Fruit fly (Drosophila melanogaster) whole organism, embryonic: ENCODE data around the gene vers.

ENCODE experiments used
- Asciz ChIP-seq: fragments of 200-800 bp; sonication (Bioruptor generic); optimal IDR thresholded peaks from 2 replicates; lab custom pipeline; 2017; ENCODE audit warnings: missing biosample characterization, mild to moderate bottlenecking, missing genetic modification characterization, missing genetic modification reagents
- BEAF-32 ChIP-seq: fragments of 200-800 bp; sonication (Bioruptor generic); optimal IDR thresholded peaks from 3 replicates; lab custom pipeline; 2017; ENCODE audit warnings: missing biosample characterization, missing genetic modification characterization, mild to moderate bottlenecking, moderate library complexity, missing genetic modification reagents
- CG10431 ChIP-seq: fragments of 200-800 bp; sonication (Bioruptor generic); optimal IDR thresholded peaks from 3 replicates; lab custom pipeline; 2018; ENCODE audit warnings: missing biosample characterization, mild to moderate bottlenecking, missing genetic modification characterization
- CG11456 ChIP-seq: fragments of 200-800 bp; sonication (Bioruptor generic); IDR thresholded peaks from 3 replicates; pipeline ENCODE4 v1.3.6; 2022; ENCODE audit warnings: missing biosample characterization, missing genetic modification characterization
- CG13296 ChIP-seq: fragments of 200-800 bp; sonication (Bioruptor generic); optimal IDR thresholded peaks from 3 replicates; lab custom pipeline; 2018; ENCODE audit warnings: missing biosample characterization, mild to moderate bottlenecking, missing genetic modification characterization
- CG13424 ChIP-seq: fragments of 200-800 bp; sonication (Bioruptor generic); optimal IDR thresholded peaks from 2 replicates; lab custom pipeline; 2019; ENCODE audit warnings: missing biosample characterization, mild to moderate bottlenecking, missing genetic modification characterization, moderate library complexity
- CG13624 ChIP-seq: fragments of 200-800 bp; sonication (Bioruptor generic); optimal IDR thresholded peaks from 2 replicates; lab custom pipeline; 2016; ENCODE audit warnings: missing biosample characterization, missing genetic modification characterization
- CG14050 ChIP-seq: fragments of 200-800 bp; sonication (Bioruptor generic); IDR thresholded peaks from 3 replicates; pipeline ENCODE4 v1.3.6; 2022; ENCODE audit warnings: missing biosample characterization, missing genetic modification characterization
- CG17186 ChIP-seq: fragments of 200-800 bp; sonication (Bioruptor generic); optimal IDR thresholded peaks from 3 replicates; lab custom pipeline; 2017; ENCODE audit warnings: missing biosample characterization, missing genetic modification reagents, missing genetic modification characterization
- CG3065 ChIP-seq: fragments of 200-800 bp; sonication (Bioruptor generic); optimal IDR thresholded peaks from 2 replicates; lab custom pipeline; 2016; ENCODE audit warnings: missing biosample characterization, missing genetic modification characterization
- CG33213 ChIP-seq: fragments of 200-800 bp; sonication (Bioruptor generic); optimal IDR thresholded peaks from 3 replicates; lab custom pipeline; 2016; ENCODE audit warnings: missing biosample characterization, missing genetic modification characterization
- CG3726 ChIP-seq: fragments of 200-800 bp; sonication (Bioruptor generic); IDR thresholded peaks from 3 replicates; pipeline ENCODE4, ENCODE4 v1.3.6; 2022; ENCODE audit warnings: missing biosample characterization, missing genetic modification characterization
- CG3847 ChIP-seq: fragments of 200-800 bp; sonication (Bioruptor generic); IDR thresholded peaks from 2 replicates; pipeline ENCODE4 v1.3.6; 2022; ENCODE audit warnings: missing biosample characterization, missing genetic modification characterization
- CG6272 ChIP-seq: fragments of 200-800 bp; sonication (Bioruptor generic); IDR thresholded peaks from 2 replicates; pipeline ENCODE4 v1.3.6; 2022; ENCODE audit warnings: missing biosample characterization, missing genetic modification characterization
- CG7372 ChIP-seq: fragments of 200-800 bp; sonication (Bioruptor generic); IDR thresholded peaks from 2 replicates; pipeline ENCODE4 v1.3.6; 2022; ENCODE audit warnings: missing biosample characterization, missing genetic modification characterization
- CG7556 ChIP-seq: fragments of 200-800 bp; sonication (Bioruptor generic); optimal IDR thresholded peaks from 2 replicates; lab custom pipeline; 2017; ENCODE audit warnings: missing biosample characterization, mild to moderate bottlenecking, missing genetic modification characterization
- CG8281 ChIP-seq: fragments of 200-800 bp; sonication (Bioruptor generic); optimal IDR thresholded peaks from 2 replicates; lab custom pipeline; 2018; ENCODE audit warnings: missing biosample characterization, mild to moderate bottlenecking, missing genetic modification characterization, moderate library complexity
- CG9797 ChIP-seq: fragments of 200-800 bp; sonication (Bioruptor generic); optimal IDR thresholded peaks from 3 replicates; lab custom pipeline; 2018; ENCODE audit warnings: missing biosample characterization, mild to moderate bottlenecking, missing genetic modification characterization
- CHES-1-like ChIP-seq: fragments of 200-800 bp; sonication (Bioruptor generic); optimal IDR thresholded peaks from 2 replicates; lab custom pipeline; 2016; ENCODE audit warnings: missing biosample characterization, missing genetic modification characterization
- Camta ChIP-seq: fragments of 200-800 bp; sonication (Bioruptor generic); optimal IDR thresholded peaks from 2 replicates; lab custom pipeline; 2016; ENCODE audit warnings: missing biosample characterization, missing genetic modification characterization
- D ChIP-seq, 2 experiments: fragments of 200-800 bp in 1 of 2; fragments of >200 bp in 1 of 2; sonication (Bioruptor generic) in 1 of 2; optimal IDR thresholded peaks; 2 replicates in 1 of 2; 3 replicates in 1 of 2; lab custom pipeline; 2017; ENCODE audit warnings: mild to moderate bottlenecking in 1 of 2, missing biosample characterization in 1 of 2, missing genetic modification characterization in 1 of 2, missing genetic modification reagents in 1 of 2
- ERR ChIP-seq: fragments of 200-800 bp; sonication (Bioruptor generic); optimal IDR thresholded peaks from 2 replicates; lab custom pipeline; 2016; ENCODE audit warnings: missing biosample characterization, missing genetic modification characterization
- HLH54F ChIP-seq: fragments of 200-800 bp; sonication (Bioruptor generic); optimal IDR thresholded peaks from 3 replicates; lab custom pipeline; 2016; ENCODE audit warnings: missing biosample characterization, missing genetic modification characterization
- Lpt ChIP-seq: fragments of >200 bp; optimal IDR thresholded peaks from 2 replicates; lab custom pipeline; 2018; ENCODE audit warnings: missing biosample characterization, missing genetic modification characterization
- Med ChIP-seq: fragments of 200-800 bp; sonication (Bioruptor generic); peaks from one replicate; lab custom pipeline; 2016; ENCODE audit warnings: missing biosample characterization, missing genetic modification characterization, mild to moderate bottlenecking, inconsistent platforms, moderate library complexity
- Meics ChIP-seq: fragments of 200-800 bp; sonication (Bioruptor generic); optimal IDR thresholded peaks from 2 replicates; lab custom pipeline; 2017; ENCODE audit warnings: missing biosample characterization, mild to moderate bottlenecking, missing genetic modification characterization
- Mrtf ChIP-seq: fragments of 200-800 bp; sonication (Bioruptor generic); IDR thresholded peaks from 3 replicates; pipeline ENCODE4 v1.3.6; 2022; ENCODE audit warnings: missing biosample characterization, missing genetic modification characterization
- NC2α ChIP-seq: fragments of 200-800 bp; sonication (Bioruptor generic); optimal IDR thresholded peaks from 2 replicates; lab custom pipeline; 2016; ENCODE audit warnings: missing biosample characterization, missing genetic modification characterization
- Nf-YB ChIP-seq: fragments of 200-800 bp; sonication (Bioruptor generic); optimal IDR thresholded peaks from 3 replicates; lab custom pipeline; 2019; ENCODE audit warnings: missing biosample characterization, mild to moderate bottlenecking, missing genetic modification characterization, moderate library complexity
- Ravus ChIP-seq: fragments of 200-800 bp; sonication (Bioruptor generic); IDR thresholded peaks from 2 replicates; pipeline ENCODE4 v1.3.6; 2022; ENCODE audit warnings: missing biosample characterization, missing genetic modification characterization
- Side ChIP-seq: fragments of 200-800 bp; sonication (Bioruptor generic); optimal IDR thresholded peaks from 2 replicates; lab custom pipeline; 2016; ENCODE audit warnings: missing biosample characterization, missing genetic modification characterization
- Sin3A ChIP-seq: fragments of >200 bp; optimal IDR thresholded peaks from 2 replicates; lab custom pipeline; 2018
- ap ChIP-seq: fragments of 200-800 bp; sonication (Bioruptor generic); IDR thresholded peaks from 2 replicates; pipeline ENCODE4 v1.3.6; 2022; ENCODE audit warnings: missing biosample characterization, missing genetic modification characterization
- dan ChIP-seq: fragments of 200-800 bp; sonication (Bioruptor generic); IDR thresholded peaks from 2 replicates; pipeline ENCODE4 v1.3.6; 2022; ENCODE audit warnings: missing biosample characterization, missing genetic modification characterization
- dm ChIP-seq: fragments of 200-800 bp; sonication (Bioruptor generic); optimal IDR thresholded peaks from 3 replicates; lab custom pipeline; 2016; ENCODE audit warnings: missing biosample characterization, missing genetic modification characterization
- fru ChIP-seq: fragments of >200 bp; optimal IDR thresholded peaks from 2 replicates; lab custom pipeline; 2017
- grn ChIP-seq: fragments of 200-800 bp; sonication (Bioruptor generic); optimal IDR thresholded peaks from 3 replicates; lab custom pipeline; 2017; ENCODE audit warnings: missing biosample characterization, missing genetic modification characterization
- gro ChIP-seq: fragments of 200-800 bp; sonication (Bioruptor generic); optimal IDR thresholded peaks from 2 replicates; lab custom pipeline; 2016; ENCODE audit warnings: missing biosample characterization, missing genetic modification characterization
- hth ChIP-seq: fragments of >200 bp; optimal IDR thresholded peaks from 2 replicates; lab custom pipeline; 2017; ENCODE audit warnings: inconsistent platforms
- ind ChIP-seq: fragments of 200-800 bp; sonication (Bioruptor generic); optimal IDR thresholded peaks from 3 replicates; lab custom pipeline; 2016; ENCODE audit warnings: missing biosample characterization, missing genetic modification characterization
- knrl ChIP-seq: fragments of 200-800 bp; sonication (Bioruptor generic); IDR thresholded peaks from 3 replicates; pipeline ENCODE4 v1.3.6; 2022; ENCODE audit warnings: missing biosample characterization, missing genetic modification characterization; ENCODE audit not compliant: partially characterized antibody
- lov ChIP-seq, 2 experiments: fragments of 200-800 bp in 1 of 2; fragments of >200 bp in 1 of 2; sonication (Bioruptor generic) in 1 of 2; IDR thresholded peaks in 1 of 2; optimal IDR thresholded peaks in 1 of 2; 2 replicates in 1 of 2; 3 replicates in 1 of 2; pipeline versions ENCODE4 v1.3.6 to Lab custom; 2017 to 2022; ENCODE audit warnings: missing biosample characterization in 1 of 2, missing genetic modification characterization in 1 of 2
- luna ChIP-seq: fragments of 200-800 bp; sonication (Bioruptor generic); optimal IDR thresholded peaks from 2 replicates; lab custom pipeline; 2016; ENCODE audit warnings: missing biosample characterization, missing genetic modification characterization
- maf-S ChIP-seq: fragments of 200-800 bp; sonication (Bioruptor generic); optimal IDR thresholded peaks from 2 replicates; lab custom pipeline; 2016; ENCODE audit warnings: missing biosample characterization, missing genetic modification characterization
- pho ChIP-seq: fragments of 200-800 bp; sonication (Bioruptor generic); optimal IDR thresholded peaks from 2 replicates; lab custom pipeline; 2016; ENCODE audit warnings: missing biosample characterization, missing genetic modification characterization
- sens ChIP-seq: fragments of 200-800 bp; sonication (Bioruptor generic); peaks from one replicate; lab custom pipeline; 2016; ENCODE audit warnings: missing biosample characterization, missing genetic modification characterization
- stc ChIP-seq: fragments of 200-800 bp; sonication (Bioruptor generic); IDR thresholded peaks from 2 replicates; pipeline ENCODE4 v1.3.6; 2022; ENCODE audit warnings: missing biosample characterization, missing genetic modification characterization
- sug ChIP-seq: fragments of 200-800 bp; optimal IDR thresholded peaks from 2 replicates; lab custom pipeline; 2019; ENCODE audit warnings: missing biosample characterization, mild to moderate bottlenecking, missing genetic modification characterization, moderate library complexity
- trh ChIP-seq: fragments of 200-800 bp; sonication (Bioruptor generic); optimal IDR thresholded peaks from 2 replicates; lab custom pipeline; 2016; ENCODE audit warnings: missing biosample characterization, missing genetic modification characterization
- twi ChIP-seq: fragments of 200-800 bp; optimal IDR thresholded peaks from 2 replicates; lab custom pipeline; 2019; ENCODE audit warnings: missing biosample characterization, mild to moderate bottlenecking, missing genetic modification characterization, moderate library complexity
- z ChIP-seq: fragments of 200-800 bp; sonication (Bioruptor generic); IDR thresholded peaks from 3 replicates; pipeline ENCODE4 v1.3.6; 2022; ENCODE audit warnings: missing biosample characterization, missing genetic modification characterization

The vers gene

DNA sequence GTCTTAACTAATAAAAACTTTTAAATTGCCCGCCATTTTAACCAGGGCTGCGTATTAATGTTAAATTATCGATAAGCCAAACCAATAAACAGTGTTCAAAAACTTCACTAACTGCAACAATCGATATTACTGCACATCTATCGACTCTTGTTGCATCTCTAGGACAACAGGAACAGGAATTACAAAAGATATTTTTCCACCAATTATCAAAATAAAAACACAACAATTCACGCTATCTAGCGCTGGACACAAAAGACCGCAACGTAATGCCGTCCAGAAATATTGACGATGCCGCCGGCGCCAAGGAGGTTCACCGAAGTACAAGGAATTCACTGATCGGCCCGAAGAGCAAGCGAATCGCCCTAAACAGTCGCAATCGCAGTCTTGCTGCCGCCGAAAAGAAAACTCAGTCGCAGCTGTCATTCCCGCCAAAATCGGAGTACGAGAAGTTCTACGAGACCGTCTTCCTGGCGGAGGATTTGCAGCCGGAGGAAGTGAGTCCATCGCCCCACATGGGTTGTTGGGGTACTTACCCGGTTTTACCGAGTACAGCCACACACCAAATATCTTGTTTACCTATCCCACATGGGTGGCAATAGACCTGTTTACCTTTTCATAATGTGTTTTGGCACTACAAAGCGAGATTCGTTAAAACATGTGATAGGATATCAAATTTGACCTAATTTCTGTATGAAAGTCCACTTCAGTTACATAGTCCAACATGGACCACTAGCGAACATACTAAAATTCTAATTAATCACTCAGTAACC lies at the start of gene vers (continued):
- TF ChIP-seq Side (GFP tag; lab: Kevin White, UChicago) (peak; percentile 28), pho (GFP tag; lab: Kevin White, UChicago) (no peak), ERR (GFP tag; lab: Kevin White, UChicago) (peak; percentile 33), BEAF-32 (peak; percentile 93), CG3847 (GFP tag; lab: Robert Waterston, UW) (peak; percentile 50), CG8281 (no peak), dm (GFP tag; lab: Kevin White, UChicago) (peak; percentile 13), NC2α (GFP tag; lab: Kevin White, UChicago) (no peak), hth (lab: Kevin White, UChicago) (no peak), CG7556 (GFP tag; lab: Kevin White, UChicago) (no peak), dan (GFP tag; lab: Robert Waterston, UW) (no peak), Asciz (no peak), Sin3A (lab: Kevin White, UChicago) (peak; percentile 13), Lpt (no peak), luna (GFP tag; lab: Kevin White, UChicago) (no peak), CG13296 (GFP tag; lab: Kevin White, UChicago) (peak; percentile 29), CG10431 (GFP tag; lab: Kevin White, UChicago) (no peak), maf-S (GFP tag; lab: Kevin White, UChicago) (no peak), gro (peak; percentile 71), CG3726 (GFP tag; lab: Robert Waterston, UW) (no peak), sug (tag; lab: Kevin White, UChicago) (peak; percentile 3), stc (GFP tag; lab: Robert Waterston, UW) (peak; percentile 11; the same call in 1 of the 2 replicates), CG14050 (GFP tag; lab: Robert Waterston, UW) (no peak), CHES-1-like (GFP tag; lab: Kevin White, UChicago) (peak; percentile 59), CG3065 (GFP tag; lab: Kevin White, UChicago) (no peak), Nf-YB (GFP tag; lab: Kevin White, UChicago) (no peak), CG17186 (GFP tag; lab: Kevin White, UChicago) (peak; percentile 9), CG11456 (GFP tag; lab: Robert Waterston, UW) (no peak), Meics (GFP tag; lab: Kevin White, UChicago) (no peak), ap (no peak), CG9797 (GFP tag; lab: Kevin White, UChicago) (no peak), CG6272 (GFP tag; lab: Robert Waterston, UW) (no peak), knrl (GFP tag; lab: Robert Waterston, UW) (peak; percentile 90), Mrtf (GFP tag; lab: Robert Waterston, UW) (no peak), CG13624 (GFP tag; lab: Kevin White, UChicago) (peak; percentile 50), CG33213 (peak; percentile 62), fru (lab: Kevin White, UChicago) (no peak), lov (optimal IDR thresholded peaks at IDR 0.05; lab: Kevin White, UChicago) (no peak), lov (GFP tag; IDR thresholded peaks at IDR 0.05; lab: Robert Waterston, UW) (no peak), CG7372 (GFP tag; lab: Robert Waterston, UW) (no peak), ind (GFP tag; lab: Kevin White, UChicago) (no peak), Med (GFP tag; lab: Kevin White, UChicago) (peak; percentile 88), CG13424 (no peak), sens (GFP tag; lab: Kevin White, UChicago) (peak; percentile 78), D (optimal IDR thresholded peaks at IDR 0.05; lab: Kevin White, UChicago) (no peak), D (GFP tag; optimal IDR thresholded peaks at IDR 0.05; lab: Kevin White, UChicago) (no peak), HLH54F (GFP tag; lab: Kevin White, UChicago) (peak; percentile 25), trh (GFP tag; lab: Kevin White, UChicago) (no peak), Camta (no peak), z (GFP tag; lab: Robert Waterston, UW) (no peak), grn (GFP tag; lab: Kevin White, UChicago) (no peak), twi (tag; lab: Kevin White, UChicago) (no peak), Ravus (GFP tag; lab: Robert Waterston, UW) (no peak)
